Fruit fly (Drosophila melanogaster) whole organism, pupa: ENCODE measurements around the gene CG32564.

Experiments used
- CG10348 ChIP-seq: fragments of 200-800 bp; sonication (Bioruptor generic); IDR thresholded peaks from 2 replicates; pipeline ENCODE4 v1.3.6; 2022; ENCODE audit warnings: missing biosample characterization, missing genetic modification characterization
- CG12605 ChIP-seq: fragments of 200-800 bp; sonication (Bioruptor generic); IDR thresholded peaks from 2 replicates; pipeline ENCODE4 v1.3.6; 2022; ENCODE audit warnings: missing biosample characterization, missing genetic modification characterization
- CG13204 ChIP-seq: fragments of 200-800 bp; sonication (Bioruptor generic); optimal IDR thresholded peaks from 2 replicates; lab custom pipeline; 2018; ENCODE audit warnings: missing biosample characterization, mild to moderate bottlenecking, missing genetic modification characterization, moderate library complexity
- CG14655 ChIP-seq: fragments of 200-800 bp; sonication (Bioruptor generic); optimal IDR thresholded peaks from 3 replicates; lab custom pipeline; 2017; ENCODE audit warnings: mild to moderate bottlenecking, missing biosample characterization, missing genetic modification reagents, missing genetic modification characterization
- CG15710 ChIP-seq: fragments of 200-800 bp; sonication (Bioruptor generic); optimal IDR thresholded peaks from 2 replicates; lab custom pipeline; 2018; ENCODE audit warnings: missing biosample characterization, mild to moderate bottlenecking, missing genetic modification characterization, moderate library complexity
- CG17806 ChIP-seq: fragments of 200-800 bp; sonication (Bioruptor generic); optimal IDR thresholded peaks from 2 replicates; lab custom pipeline; 2018; ENCODE audit warnings: missing biosample characterization, mild to moderate bottlenecking, missing genetic modification characterization, moderate library complexity
- CG32121 ChIP-seq: fragments of 200-800 bp; sonication (Bioruptor generic); IDR thresholded peaks from 2 replicates; pipeline ENCODE4 v1.3.6; 2022; ENCODE audit warnings: missing biosample characterization, missing genetic modification characterization
- CG34367 ChIP-seq: fragments of 200-800 bp; sonication (Bioruptor generic); optimal IDR thresholded peaks from 2 replicates; lab custom pipeline; 2018; ENCODE audit warnings: missing biosample characterization, mild to moderate bottlenecking, missing genetic modification characterization
- CG4496 ChIP-seq: fragments of 200-800 bp; sonication (Bioruptor generic); IDR thresholded peaks from 3 replicates; pipeline ENCODE4 v1.3.6; 2022; ENCODE audit warnings: missing biosample characterization, missing genetic modification characterization
- CG8159 ChIP-seq: fragments of 200-800 bp; sonication (Bioruptor generic); optimal IDR thresholded peaks from 3 replicates; lab custom pipeline; 2018; ENCODE audit warnings: missing biosample characterization, mild to moderate bottlenecking, missing genetic modification characterization, moderate library complexity
- CG8301 ChIP-seq: fragments of 200-800 bp; sonication (Bioruptor generic); optimal IDR thresholded peaks from 2 replicates; lab custom pipeline; 2018; ENCODE audit warnings: missing biosample characterization, mild to moderate bottlenecking, missing genetic modification characterization
- CG9948 ChIP-seq: fragments of 200-800 bp; sonication (Bioruptor generic); optimal IDR thresholded peaks from 2 replicates; lab custom pipeline; 2018; ENCODE audit warnings: missing biosample characterization, mild to moderate bottlenecking, missing genetic modification characterization, moderate library complexity
- D1 ChIP-seq: fragments of 200-800 bp; sonication (Bioruptor generic); optimal IDR thresholded peaks from 2 replicates; lab custom pipeline; 2018; ENCODE audit warnings: missing biosample characterization, mild to moderate bottlenecking, missing genetic modification characterization, moderate library complexity
- EcR ChIP-seq: fragments of 200-800 bp; sonication (Bioruptor generic); optimal IDR thresholded peaks from 3 replicates; lab custom pipeline; 2019; ENCODE audit warnings: missing biosample characterization, missing genetic modification characterization, mild to moderate bottlenecking, moderate library complexity, missing genetic modification reagents
- Ets98B ChIP-seq: fragments of 200-800 bp; sonication (Bioruptor generic); IDR thresholded peaks from 2 replicates; pipeline ENCODE4 v1.3.6; 2022; ENCODE audit warnings: missing biosample characterization, missing genetic modification characterization
- Pif1A ChIP-seq: fragments of 200-800 bp; sonication (Bioruptor generic); optimal IDR thresholded peaks from 3 replicates; lab custom pipeline; 2016; ENCODE audit warnings: missing biosample characterization, missing genetic modification characterization
- Pif1B ChIP-seq: fragments of 200-800 bp; sonication (Bioruptor generic); optimal IDR thresholded peaks from 3 replicates; lab custom pipeline; 2016; ENCODE audit warnings: missing biosample characterization, missing genetic modification characterization
- Snoo ChIP-seq: fragments of 200-800 bp; sonication (Bioruptor generic); optimal IDR thresholded peaks from 3 replicates; lab custom pipeline; 2017; ENCODE audit warnings: missing biosample characterization, mild to moderate bottlenecking, missing genetic modification characterization, inconsistent platforms
- fd96Ca ChIP-seq: fragments of 200-800 bp; sonication (Bioruptor generic); IDR thresholded peaks from 3 replicates; pipeline ENCODE4 v1.3.6; 2022; ENCODE audit warnings: missing biosample characterization, missing genetic modification characterization
- gl ChIP-seq: fragments of 200-800 bp; sonication (Bioruptor generic); optimal IDR thresholded peaks from 2 replicates; lab custom pipeline; 2018; ENCODE audit warnings: missing biosample characterization, mild to moderate bottlenecking, missing genetic modification characterization
- rn ChIP-seq: fragments of 200-800 bp; sonication (Bioruptor generic); IDR thresholded peaks from 2 replicates; pipeline ENCODE4 v1.3.6; 2022; ENCODE audit warnings: missing biosample characterization, missing genetic modification characterization

CG32564 gene

DNA sequence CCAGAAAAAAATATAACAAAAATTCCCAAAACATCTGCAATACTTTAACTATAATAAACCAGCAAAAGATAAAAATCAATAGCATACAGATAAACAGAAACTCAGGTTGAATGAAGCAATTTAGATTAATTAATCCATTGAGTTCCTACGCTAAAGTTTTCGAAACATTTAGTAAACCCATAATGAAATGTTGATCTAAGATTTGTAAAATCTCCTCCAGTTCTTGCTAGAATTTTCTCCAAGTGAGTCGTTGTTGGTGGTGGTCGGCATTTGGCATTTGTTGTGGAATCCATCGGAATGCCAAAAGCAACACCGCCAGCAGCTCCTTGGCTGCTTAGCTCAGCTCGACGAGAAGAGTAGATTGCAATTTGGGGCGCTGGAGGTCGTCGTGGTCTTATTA, 18.0 kb upstream of the CG32564 start:
- TF ChIP-seq CG13204 (no peak), fd96Ca (GFP tag; lab: Robert Waterston, UW) (no peak)
- TF ChIP-seq, all 21 proteins: peak for 0

DNA sequence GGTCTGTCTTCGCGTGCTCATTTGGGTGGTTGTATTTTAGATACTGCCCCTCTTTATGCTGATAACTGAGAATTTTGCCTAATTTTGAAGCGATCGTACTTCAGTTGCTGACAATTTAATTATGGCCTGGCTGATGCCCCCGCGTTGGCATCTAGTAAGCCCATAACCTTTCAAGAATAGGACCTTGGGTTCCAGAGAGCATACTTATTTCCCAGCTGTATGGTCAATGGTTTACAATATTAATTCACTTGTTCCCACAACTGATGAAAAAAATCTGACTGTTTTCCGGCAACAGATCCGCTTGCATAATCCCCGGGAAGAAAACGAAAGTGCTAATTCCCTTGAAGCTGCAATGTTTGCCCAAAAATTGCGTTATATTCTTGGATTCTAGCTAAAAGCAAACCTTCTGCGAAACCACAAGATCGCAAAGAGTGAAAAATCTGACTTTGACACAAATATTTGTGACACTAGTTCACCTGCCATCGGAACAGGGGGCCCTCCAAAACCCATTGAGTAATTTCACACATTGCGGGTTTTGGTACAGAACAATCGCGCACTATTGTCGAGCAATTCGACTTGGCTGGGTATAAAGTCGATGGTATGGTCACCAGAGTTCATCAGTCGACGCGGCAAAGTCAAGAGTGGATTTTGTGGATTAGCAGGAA, 3.6 kb upstream of the CG32564 start, which contains the start of the genes TTLL1A and CG5070:
TSS of gene TTLL1A (minus strand) at position 101 of the 665 bp plus-strand sequence.
TSS of gene CG5070 (plus strand) at position 615 of the 665 bp plus-strand sequence.
- TF ChIP-seq CG8301 (tag; lab: Kevin White, UChicago) (no peak), fd96Ca (GFP tag; lab: Robert Waterston, UW) (no peak), CG15710 (no peak), Ets98B (GFP tag; lab: Robert Waterston, UW) (no peak), Pif1A (GFP tag; lab: Kevin White, UChicago) (no peak), CG34367 (tag; lab: Kevin White, UChicago) (no peak), CG10348 (GFP tag; lab: Robert Waterston, UW) (no peak), rn (GFP tag; lab: Robert Waterston, UW) (no peak), Snoo (tag; lab: Kevin White, UChicago) (no peak), CG12605 (GFP tag; lab: Robert Waterston, UW) (no peak), Pif1B (GFP tag; lab: Kevin White, UChicago) (no peak)

DNA sequence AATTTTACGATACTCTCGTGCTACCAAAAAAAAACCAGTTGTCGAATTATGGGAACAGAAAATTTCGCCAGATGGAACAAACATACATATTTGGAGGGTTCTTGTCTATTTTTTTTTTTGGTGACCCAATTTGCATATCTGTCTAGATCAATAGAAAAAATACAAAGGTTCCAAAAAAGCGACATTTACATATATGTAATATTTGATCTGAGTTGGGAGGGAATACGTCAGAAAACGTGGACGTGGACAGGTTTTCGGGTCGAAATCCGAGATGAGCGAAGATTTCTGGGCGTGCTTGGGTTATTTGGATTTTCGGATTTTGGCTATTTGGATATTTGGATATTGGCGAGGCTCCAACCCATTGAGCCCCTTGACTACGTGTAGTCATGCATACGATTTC, 1.2 kb upstream of the CG32564 start:
- TF ChIP-seq CG34367 (tag; lab: Kevin White, UChicago), result no peak
- TF ChIP-seq gl (tag; lab: Kevin White, UChicago), result no peak
- TF ChIP-seq Pif1B (GFP tag; lab: Kevin White, UChicago), result no peak
- TF ChIP-seq CG13204, result no peak
- TF ChIP-seq CG15710, result no peak
- no peak for TF ChIP-seq CG14655 (GFP tag; lab: Kevin White, UChicago)
- TF ChIP-seq Snoo (tag; lab: Kevin White, UChicago), result no peak
- TF ChIP-seq CG9948 (tag; lab: Kevin White, UChicago), result no peak
- no peak for TF ChIP-seq Ets98B (GFP tag; lab: Robert Waterston, UW)
- TF ChIP-seq CG4496 (GFP tag; lab: Robert Waterston, UW), result no peak
- no peak for TF ChIP-seq CG8301 (tag; lab: Kevin White, UChicago)

DNA sequence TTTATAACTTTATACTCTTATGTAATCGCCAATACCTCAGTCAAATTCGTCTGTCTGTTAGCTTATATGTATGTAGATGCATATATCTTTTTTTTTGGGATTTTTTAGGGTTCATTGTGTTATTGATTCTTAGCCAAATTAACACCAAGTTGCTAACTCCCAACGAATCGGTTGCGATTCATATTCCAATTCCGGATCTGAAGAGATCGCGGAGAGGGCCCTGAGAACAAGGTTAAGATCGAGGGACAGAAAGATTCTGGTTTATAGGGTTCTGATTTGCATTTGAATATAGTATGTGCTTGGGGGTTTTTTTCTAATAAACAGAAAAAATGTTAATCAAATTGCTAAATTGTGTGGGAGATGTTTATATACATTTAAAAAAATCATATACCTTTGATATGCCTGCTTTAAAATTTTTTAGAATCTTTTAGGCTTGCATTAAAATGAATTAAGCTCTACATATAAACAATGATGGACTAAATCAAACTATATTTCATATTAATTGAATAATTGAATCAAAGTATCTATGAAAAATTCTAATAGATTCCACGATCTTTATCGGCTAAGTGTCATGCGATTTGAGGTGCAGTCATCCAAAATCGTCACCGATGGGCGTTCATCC, 1.8 kb downstream of the CG32564 start, which contains the start of gene CG32563:
TSS of gene CG32563 (plus strand) at position 572 of the 622 bp plus-strand sequence.
- no peak for TF ChIP-seq CG32121

DNA sequence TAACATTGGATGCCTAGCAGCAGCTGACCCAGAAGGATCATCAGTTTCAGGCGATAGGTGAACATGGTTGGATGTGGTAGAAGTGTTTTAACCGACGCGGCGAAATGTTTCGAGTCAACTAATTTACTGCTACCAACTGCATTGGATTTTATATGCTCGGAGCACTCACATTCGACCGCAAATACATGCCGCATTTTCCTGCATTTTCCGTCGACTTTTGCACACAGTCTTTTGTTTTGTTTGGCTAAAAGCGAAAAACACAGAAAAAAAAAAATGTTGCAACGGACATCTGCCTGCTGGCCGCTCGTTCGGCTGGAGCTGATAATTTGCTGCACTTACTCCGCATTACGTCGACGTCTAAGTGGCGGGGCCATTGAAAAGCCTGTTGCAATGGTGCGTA, 3.7 kb downstream of the CG32564 start, which contains the start of gene CG12995:
TSS of gene CG12995 (minus strand) at position 101 of the 400 bp plus-strand sequence.
- TF ChIP-seq Pif1A (GFP tag; lab: Kevin White, UChicago), result no peak
- TF ChIP-seq CG17806, result no peak
- TF ChIP-seq gl (tag; lab: Kevin White, UChicago), result no peak
- TF ChIP-seq Ets98B (GFP tag; lab: Robert Waterston, UW), result no peak
- no peak for TF ChIP-seq D1 (tag; lab: Kevin White, UChicago)
- TF ChIP-seq CG8301 (tag; lab: Kevin White, UChicago), result no peak
- no peak for TF ChIP-seq CG9948 (tag; lab: Kevin White, UChicago)
- TF ChIP-seq Pif1B (GFP tag; lab: Kevin White, UChicago), result no peak
- no peak for TF ChIP-seq CG12605 (GFP tag; lab: Robert Waterston, UW)
- no peak for TF ChIP-seq CG8159 (tag; lab: Kevin White, UChicago)
- no peak for TF ChIP-seq CG34367 (tag; lab: Kevin White, UChicago)
- TF ChIP-seq CG14655 (GFP tag; lab: Kevin White, UChicago), result no peak
- no peak for TF ChIP-seq EcR
- TF ChIP-seq CG32121, result no peak
- no peak for TF ChIP-seq CG13204
- TF ChIP-seq CG10348 (GFP tag; lab: Robert Waterston, UW), result no peak
- no peak for TF ChIP-seq CG15710
- TF ChIP-seq, all 21 proteins: peak for 0

DNA sequence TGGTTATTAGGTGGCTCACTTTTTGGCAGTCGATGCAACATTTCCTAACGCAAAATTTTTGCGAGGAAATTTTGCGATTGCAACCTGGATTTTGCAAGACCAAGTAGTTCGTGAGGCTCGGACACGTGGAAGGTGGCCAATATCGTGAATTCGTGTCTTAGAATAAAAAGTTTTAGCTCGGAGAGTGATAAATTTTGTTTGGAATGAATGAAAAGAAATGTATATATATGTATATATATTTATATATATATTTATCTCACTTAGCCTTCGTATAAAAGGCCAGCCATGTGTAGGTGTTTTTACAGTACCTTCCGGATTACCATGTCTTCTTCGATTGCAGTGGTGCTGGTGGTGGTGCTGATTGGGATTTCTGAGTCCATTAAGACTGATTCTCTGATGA, 5.8 kb downstream of the CG32564 start, which contains the start of gene CG18258:
TSS of gene CG18258 (plus strand) at position 301 of the 400 bp plus-strand sequence.
- TF ChIP-seq fd96Ca (GFP tag; lab: Robert Waterston, UW) (no peak), Pif1A (GFP tag; lab: Kevin White, UChicago) (no peak), CG8159 (tag; lab: Kevin White, UChicago) (no peak), D1 (tag; lab: Kevin White, UChicago) (no peak), rn (GFP tag; lab: Robert Waterston, UW) (no peak), Ets98B (GFP tag; lab: Robert Waterston, UW) (no peak), CG15710 (no peak)

DNA sequence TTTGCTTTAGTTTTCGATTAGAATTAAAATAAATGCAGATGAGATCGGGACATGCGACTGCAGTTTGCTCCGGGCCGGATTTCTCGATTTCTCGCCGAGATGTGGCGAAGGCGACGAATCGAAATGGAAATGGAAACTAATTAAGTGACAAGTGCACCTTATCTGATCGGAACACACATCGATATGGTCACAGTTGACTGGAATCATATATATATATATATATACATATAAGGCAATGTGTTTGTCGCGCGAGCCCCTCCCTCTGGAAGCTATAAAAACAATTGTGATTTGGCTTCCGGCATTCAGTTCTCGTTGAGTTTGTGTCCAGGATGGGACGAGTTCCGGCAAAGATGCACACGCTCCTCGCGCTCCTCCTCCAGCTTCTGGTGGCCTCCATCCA, 8.8 kb downstream of the CG32564 start, which contains the start of gene CG5162:
TSS of gene CG5162 (plus strand) at position 301 of the 400 bp plus-strand sequence.
- TF ChIP-seq CG10348 (GFP tag; lab: Robert Waterston, UW) (no peak), Snoo (tag; lab: Kevin White, UChicago) (no peak), CG15710 (no peak), CG8301 (tag; lab: Kevin White, UChicago) (no peak), D1 (tag; lab: Kevin White, UChicago) (no peak), EcR (no peak), CG13204 (no peak), rn (GFP tag; lab: Robert Waterston, UW) (no peak), CG9948 (tag; lab: Kevin White, UChicago) (no peak)
